Fruit fly (Drosophila melanogaster): Measurements from ENCODE around the gene Trpgamma.
A peak's percentile ranks its signal among the peaks of the same experiment; 100 is the strongest.

dm6 chr2L:16629176-16629575 is 47.3 kb downstream of the Trpgamma start:
- no peak for TF ChIP-seq lz (GFP tag; optimal IDR thresholded peaks at IDR 0.05)
- TF ChIP-seq topi (GFP tag; optimal IDR thresholded peaks at IDR 0.05), result peak; percentile 12
- TF ChIP-seq CG6163 (GFP tag; IDR thresholded peaks at IDR 0.05), result no peak; the same call in 1 of the 3 replicates
- peak; percentile 29 for TF ChIP-seq esn (GFP tag; optimal IDR thresholded peaks at IDR 0.05)
- peak; percentile 8 for TF ChIP-seq net (GFP tag; optimal IDR thresholded peaks at IDR 0.05)
- TF ChIP-seq CG4318 (GFP tag; optimal IDR thresholded peaks at IDR 0.05), result no peak
- TF ChIP-seq CG16779 (tag; optimal IDR thresholded peaks at IDR 0.05), result no peak

All from whole organism, prepupa.